Worm (Caenorhabditis elegans): ENCODE measurements around the gene lin-29.

Gene lin-29

ce11 chrII:11974048-11974995 lies 39.2 kb upstream of the lin-29 start (continued):
- no peak for TF ChIP-seq egl-13 (tag; optimal IDR thresholded peaks at IDR 0.05)
- peak; percentile 38 for TF ChIP-seq hpl-2 (GFP tag; optimal IDR thresholded peaks at IDR 0.05)
- no peak for TF ChIP-seq nhr-11 (tag; optimal IDR thresholded peaks at IDR 0.05)
- TF ChIP-seq mab-9 (GFP tag; IDR thresholded peaks at IDR 0.05) = peak; percentile 28; the same call in 1 of the 2 replicates
- no peak for TF ChIP-seq mdl-1 (tag; optimal IDR thresholded peaks at IDR 0.05)
- no peak for TF ChIP-seq efl-3 (GFP tag; optimal IDR thresholded peaks at IDR 0.05)
- TF ChIP-seq hlh-4 (tag; optimal IDR thresholded peaks at IDR 0.05) = no peak
- no peak for TF ChIP-seq vab-15 (tag; optimal IDR thresholded peaks at IDR 0.05)
- TF ChIP-seq nhr-12 (tag; optimal IDR thresholded peaks at IDR 0.05) = peak; percentile 24
- TF ChIP-seq fos-1 (tag; optimal IDR thresholded peaks at IDR 0.05) = no peak
- no peak for TF ChIP-seq Y116A8C.19 (tag; optimal IDR thresholded peaks at IDR 0.05; ENCODE audit: borderline replicate concordance)
- no peak for TF ChIP-seq C04F5.9 (tag; optimal IDR thresholded peaks at IDR 0.05)
- TF ChIP-seq unc-98 (GFP tag; IDR thresholded peaks at IDR 0.05) = no peak
- TF ChIP-seq alr-1 (tag; optimal IDR thresholded peaks at IDR 0.05; ENCODE audit: borderline replicate concordance) = no peak
- peak; percentile 26 for TF ChIP-seq lir-3 (tag; optimal IDR thresholded peaks at IDR 0.05; ENCODE audit: poor library complexity)
- no peak for TF ChIP-seq mep-1 (tag; optimal IDR thresholded peaks at IDR 0.05)
- TF ChIP-seq nhr-47 (tag; optimal IDR thresholded peaks at IDR 0.05) = peak; percentile 41
- TF ChIP-seq skn-1 (tag; optimal IDR thresholded peaks at IDR 0.05) = no peak
- TF ChIP-seq ceh-88 (GFP tag; IDR thresholded peaks at IDR 0.05) = no peak; the same call in 1 of the 2 replicates
- peak; percentile 30 for TF ChIP-seq swsn-7 (tag; optimal IDR thresholded peaks at IDR 0.05)
- no peak for TF ChIP-seq unc-62 (GFP tag; optimal IDR thresholded peaks at IDR 0.05)
- TF ChIP-seq snpc-4 (tag; optimal IDR thresholded peaks at IDR 0.05) = no peak
- no peak for TF ChIP-seq isw-1 (GFP tag; IDR thresholded peaks at IDR 0.05)
- no peak for TF ChIP-seq nhr-237 (tag; optimal IDR thresholded peaks at IDR 0.05)
- TF ChIP-seq grh-1 (GFP tag; IDR thresholded peaks at IDR 0.05) = no peak; the same call in 1 of the 2 replicates
- peak; percentile 41 to 59 for TF ChIP-seq lsy-2 (tag; optimal IDR thresholded peaks at IDR 0.05)
- no peak for TF ChIP-seq fkh-10 (GFP tag; optimal IDR thresholded peaks at IDR 0.05)
- peak; percentile 34 for TF ChIP-seq fkh-8 (tag; optimal IDR thresholded peaks at IDR 0.05)
- no peak for TF ChIP-seq nhr-84 (tag; optimal IDR thresholded peaks at IDR 0.05)
- 0 out of 2 replicates have a peak, but pooled peaks have one; percentile 53 for TF ChIP-seq nhr-19 (GFP tag; conservative IDR thresholded peaks at IDR 0.05)
- no peak for TF ChIP-seq tlp-1 (tag; optimal IDR thresholded peaks at IDR 0.05)
- TF ChIP-seq nhr-90 (tag; optimal IDR thresholded peaks at IDR 0.05; ENCODE audit: poor library complexity) = peak; percentile 24
- TF ChIP-seq lin-39 (tag; optimal IDR thresholded peaks at IDR 0.05) = peak; percentile 24
- TF ChIP-seq aha-1 (tag; optimal IDR thresholded peaks at IDR 0.05) = no peak
- no peak for TF ChIP-seq tbx-2 (tag; optimal IDR thresholded peaks at IDR 0.05)
- no peak for TF ChIP-seq sox-4 (tag; optimal IDR thresholded peaks at IDR 0.05)
- no peak for TF ChIP-seq lin-14 (GFP tag; optimal IDR thresholded peaks at IDR 0.05)
- no peak for TF ChIP-seq unc-86 (tag; optimal IDR thresholded peaks at IDR 0.05)
- no peak for TF ChIP-seq pag-3 (tag; optimal IDR thresholded peaks at IDR 0.05; ENCODE audit: borderline replicate concordance, insufficient read depth)
- TF ChIP-seq pqm-1 (tag; optimal IDR thresholded peaks at IDR 0.05) = no peak
- no peak for TF ChIP-seq nhr-76 (tag; optimal IDR thresholded peaks at IDR 0.05)
- peak; percentile 80 for TF ChIP-seq hlh-17 (GFP tag; optimal IDR thresholded peaks at IDR 0.05; ENCODE audit: borderline replicate concordance)
